Fruit fly (Drosophila melanogaster) whole organism, embryonic: ENCODE data around the gene SMC6.
A peak's percentile ranks its signal among the peaks of the same experiment; 100 is the strongest.

Experiments
- Abd-B ChIP-seq: fragments of 200-800 bp; sonication (Bioruptor generic); optimal IDR thresholded peaks from 2 replicates; lab custom pipeline; 2018; ENCODE audit warnings: missing biosample characterization, mild to moderate bottlenecking, missing genetic modification characterization, moderate library complexity
- Atf6 ChIP-seq: fragments of 200-800 bp; sonication (Bioruptor generic); IDR thresholded peaks from 2 replicates; pipeline ENCODE4 v1.3.6; 2022; ENCODE audit warnings: missing biosample characterization, missing genetic modification characterization
- CG10431 ChIP-seq: fragments of 200-800 bp; sonication (Bioruptor generic); optimal IDR thresholded peaks from 3 replicates; lab custom pipeline; 2018; ENCODE audit warnings: missing biosample characterization, mild to moderate bottlenecking, missing genetic modification characterization
- CG13123 ChIP-seq: fragments of 200-800 bp; sonication (Bioruptor generic); optimal IDR thresholded peaks from 2 replicates; lab custom pipeline; 2016; ENCODE audit warnings: missing biosample characterization, missing genetic modification characterization
- CG14014 ChIP-seq: fragments of 200-800 bp; sonication (Bioruptor generic); IDR thresholded peaks from 2 replicates; pipeline ENCODE4 v1.3.6; 2022; ENCODE audit warnings: missing biosample characterization, missing genetic modification characterization
- CG14965 ChIP-seq: fragments of 200-800 bp; sonication (Bioruptor generic); optimal IDR thresholded peaks from 2 replicates; lab custom pipeline; 2016; ENCODE audit warnings: missing biosample characterization, missing genetic modification characterization, borderline replicate concordance
- CG1832 ChIP-seq: fragments of 200-800 bp; sonication (Bioruptor generic); optimal IDR thresholded peaks from 2 replicates; lab custom pipeline; 2017; ENCODE audit warnings: missing biosample characterization, mild to moderate bottlenecking, missing genetic modification characterization, inconsistent platforms
- CG18764 ChIP-seq: fragments of 200-800 bp; sonication (Bioruptor generic); optimal IDR thresholded peaks from 3 replicates; lab custom pipeline; 2016; ENCODE audit warnings: missing biosample characterization, missing genetic modification characterization
- CG2129 ChIP-seq: fragments of 200-800 bp; sonication (Bioruptor generic); IDR thresholded peaks from 2 replicates; pipeline ENCODE4 v1.3.6; 2022; ENCODE audit warnings: missing biosample characterization, missing genetic modification characterization; ENCODE audit not compliant: partially characterized antibody
- CG2199 ChIP-seq: fragments of 200-800 bp; sonication (Bioruptor generic); IDR thresholded peaks from 3 replicates; pipeline ENCODE4 v1.3.6; 2022; ENCODE audit warnings: missing biosample characterization, missing genetic modification characterization
- CG3281 ChIP-seq: fragments of 200-800 bp; sonication (Bioruptor generic); optimal IDR thresholded peaks from 3 replicates; lab custom pipeline; 2017; ENCODE audit warnings: missing biosample characterization, mild to moderate bottlenecking, missing genetic modification characterization
- CG4282 ChIP-seq: fragments of 200-800 bp; sonication (Bioruptor generic); optimal IDR thresholded peaks from 2 replicates; lab custom pipeline; 2016; ENCODE audit warnings: missing biosample characterization, missing genetic modification characterization
- CG7357 ChIP-seq: fragments of 200-800 bp; sonication (Bioruptor generic); IDR thresholded peaks from 3 replicates; pipeline ENCODE4 v1.3.6; 2022; ENCODE audit warnings: missing biosample characterization, missing genetic modification characterization
- CG7786 ChIP-seq: fragments of 200-800 bp; sonication (Bioruptor generic); optimal IDR thresholded peaks from 2 replicates; lab custom pipeline; 2016; ENCODE audit warnings: missing biosample characterization, missing genetic modification characterization
- CG8290 ChIP-seq, 3 experiments: fragments of 200-800 bp; sonication (Bioruptor generic); optimal IDR thresholded peaks; 2 replicates each; lab custom pipeline; 2016 to 2019; ENCODE audit warnings: missing biosample characterization in 3 of 3, missing genetic modification characterization in 3 of 3, mild to moderate bottlenecking in 2 of 3, moderate library complexity in 1 of 3
- CG8765 ChIP-seq: fragments of 200-800 bp; sonication (Bioruptor generic); IDR thresholded peaks from 2 replicates; pipeline ENCODE4 v1.3.6; 2022; ENCODE audit warnings: missing biosample characterization, missing genetic modification characterization
- CG9817 ChIP-seq: fragments of 200-800 bp; sonication (Bioruptor generic); optimal IDR thresholded peaks from 2 replicates; lab custom pipeline; 2018; ENCODE audit warnings: missing biosample characterization, mild to moderate bottlenecking, missing genetic modification characterization, moderate library complexity
- CG9876 ChIP-seq: fragments of 200-800 bp; sonication (Bioruptor generic); optimal IDR thresholded peaks from 2 replicates; lab custom pipeline; 2016; ENCODE audit warnings: missing biosample characterization, missing genetic modification characterization
- CTCF ChIP-seq: fragments of 200-800 bp; sonication (Bioruptor generic); optimal IDR thresholded peaks from 2 replicates; lab custom pipeline; 2017; ENCODE audit warnings: missing biosample characterization, mild to moderate bottlenecking, missing genetic modification characterization, moderate library complexity
- D ChIP-seq, 2 experiments: fragments of 200-800 bp in 1 of 2; fragments of >200 bp in 1 of 2; sonication (Bioruptor generic) in 1 of 2; optimal IDR thresholded peaks; 2 replicates in 1 of 2; 3 replicates in 1 of 2; lab custom pipeline; 2017; ENCODE audit warnings: mild to moderate bottlenecking in 1 of 2, missing biosample characterization in 1 of 2, missing genetic modification characterization in 1 of 2, missing genetic modification reagents in 1 of 2
- Dfd ChIP-seq, 2 experiments: fragments of >200 bp; optimal IDR thresholded peaks; 2 replicates each; lab custom pipeline; 2017; ENCODE audit warnings: missing biosample characterization in 2 of 2, missing genetic modification characterization in 2 of 2
- Dip3 ChIP-seq: fragments of 200-800 bp; sonication (Bioruptor generic); optimal IDR thresholded peaks from 3 replicates; lab custom pipeline; 2016; ENCODE audit warnings: missing biosample characterization, missing genetic modification characterization
- ERR ChIP-seq: fragments of 200-800 bp; sonication (Bioruptor generic); optimal IDR thresholded peaks from 2 replicates; lab custom pipeline; 2016; ENCODE audit warnings: missing biosample characterization, missing genetic modification characterization
- Eip74EF ChIP-seq, 2 experiments: fragments of 200-800 bp in 1 of 2; fragments of >200 bp in 1 of 2; sonication (Bioruptor generic) in 1 of 2; optimal IDR thresholded peaks; 2 replicates each; lab custom pipeline; 2017 to 2019; ENCODE audit warnings: missing biosample characterization in 2 of 2, missing genetic modification characterization in 2 of 2, mild to moderate bottlenecking in 1 of 2, moderate library complexity in 1 of 2
- Fer2 ChIP-seq: fragments of 200-800 bp; sonication (Bioruptor generic); optimal IDR thresholded peaks from 2 replicates; lab custom pipeline; 2018; ENCODE audit warnings: missing biosample characterization, mild to moderate bottlenecking, missing genetic modification characterization, moderate library complexity
- Hey ChIP-seq: fragments of 200-800 bp; sonication (Bioruptor generic); optimal IDR thresholded peaks from 3 replicates; lab custom pipeline; 2018; ENCODE audit warnings: missing biosample characterization, mild to moderate bottlenecking, missing genetic modification characterization
- HmgZ ChIP-seq: fragments of 200-800 bp; sonication (Bioruptor generic); optimal IDR thresholded peaks from 2 replicates; lab custom pipeline; 2018; ENCODE audit warnings: missing biosample characterization, mild to moderate bottlenecking, missing genetic modification characterization
- Mad ChIP-seq: fragments of 200-800 bp; sonication (Bioruptor generic); optimal IDR thresholded peaks from 2 replicates; lab custom pipeline; 2016; ENCODE audit warnings: missing biosample characterization, missing genetic modification characterization
- Neu2 ChIP-seq: fragments of 200-800 bp; sonication (Bioruptor generic); optimal IDR thresholded peaks from 3 replicates; lab custom pipeline; 2016; ENCODE audit warnings: missing biosample characterization, missing genetic modification characterization, borderline replicate concordance
- Oli ChIP-seq: fragments of 200-800 bp; sonication (Bioruptor generic); optimal IDR thresholded peaks from 2 replicates; lab custom pipeline; 2018; ENCODE audit warnings: missing biosample characterization, mild to moderate bottlenecking, missing genetic modification characterization, moderate library complexity
- TFAM ChIP-seq: fragments of 200-800 bp; sonication (Bioruptor generic); optimal IDR thresholded peaks from 2 replicates; lab custom pipeline; 2017; ENCODE audit warnings: missing biosample characterization, missing genetic modification characterization, inconsistent platforms
- Vsx1 ChIP-seq: fragments of 200-800 bp; sonication (Bioruptor generic); optimal IDR thresholded peaks from 2 replicates; lab custom pipeline; 2017; ENCODE audit warnings: missing biosample characterization, mild to moderate bottlenecking, missing genetic modification characterization, missing genetic modification reagents
- ash1 ChIP-seq: fragments of 200-800 bp; sonication (Bioruptor generic); optimal IDR thresholded peaks from 2 replicates; lab custom pipeline; 2018; ENCODE audit warnings: missing biosample characterization, mild to moderate bottlenecking, missing genetic modification characterization
- bab2 ChIP-seq: fragments of 200-800 bp; sonication (Bioruptor generic); optimal IDR thresholded peaks from 2 replicates; lab custom pipeline; 2016; ENCODE audit warnings: missing biosample characterization, missing genetic modification characterization
- ci ChIP-seq: fragments of 200-800 bp; sonication (Bioruptor generic); IDR thresholded peaks from 3 replicates; pipeline ENCODE4 v1.3.6; 2022; ENCODE audit warnings: missing biosample characterization, missing genetic modification characterization
- fd102C ChIP-seq: fragments of 200-800 bp; sonication (Bioruptor generic); optimal IDR thresholded peaks from 2 replicates; lab custom pipeline; 2018; ENCODE audit warnings: missing biosample characterization, mild to moderate bottlenecking, missing genetic modification characterization, moderate library complexity
- fru ChIP-seq: fragments of >200 bp; optimal IDR thresholded peaks from 2 replicates; lab custom pipeline; 2017
- ftz-f1 ChIP-seq: fragments of 200-800 bp; sonication (Bioruptor generic); optimal IDR thresholded peaks from 2 replicates; lab custom pipeline; 2016; ENCODE audit warnings: missing biosample characterization, missing genetic modification characterization
- gce ChIP-seq: fragments of 200-800 bp; sonication (Bioruptor generic); IDR thresholded peaks from 3 replicates; pipeline ENCODE4 v1.3.6; 2022; ENCODE audit warnings: missing biosample characterization, missing genetic modification characterization
- luna ChIP-seq: fragments of 200-800 bp; sonication (Bioruptor generic); optimal IDR thresholded peaks from 2 replicates; lab custom pipeline; 2016; ENCODE audit warnings: missing biosample characterization, missing genetic modification characterization
- pan ChIP-seq, 4 experiments: fragments of >200 bp in 3 of 4; fragments of 200-800 bp in 1 of 4; sonication (Bioruptor generic) in 1 of 4; optimal IDR thresholded peaks in 3 of 4; IDR thresholded peaks in 1 of 4; 2 replicates each; pipeline versions ENCODE4 v1.3.6 to Lab custom; 2017 to 2022; ENCODE audit warnings: missing biosample characterization in 2 of 4, missing genetic modification characterization in 2 of 4, mixed read lengths in 1 of 4
- peb ChIP-seq: fragments of 200-800 bp; sonication (Bioruptor generic); IDR thresholded peaks from 2 replicates; pipeline ENCODE4 v1.3.6; 2022; ENCODE audit warnings: missing biosample characterization, missing genetic modification characterization
- phol ChIP-seq: fragments of 200-800 bp; sonication (Bioruptor generic); optimal IDR thresholded peaks from 3 replicates; lab custom pipeline; 2018; ENCODE audit warnings: missing biosample characterization, mild to moderate bottlenecking, missing genetic modification characterization, moderate library complexity
- psq ChIP-seq: fragments of 200-800 bp; sonication (Bioruptor generic); optimal IDR thresholded peaks from 2 replicates; lab custom pipeline; 2017; ENCODE audit warnings: missing biosample characterization, missing genetic modification characterization
- row ChIP-seq: fragments of 200-800 bp; sonication (Bioruptor generic); IDR thresholded peaks from 3 replicates; pipeline ENCODE4 v1.3.6; 2022; ENCODE audit warnings: missing biosample characterization, missing genetic modification characterization
- schlank ChIP-seq: fragments of 200-800 bp; sonication (Bioruptor generic); optimal IDR thresholded peaks from 2 replicates; lab custom pipeline; 2018; ENCODE audit warnings: missing biosample characterization, mild to moderate bottlenecking, missing genetic modification characterization
- zf30C ChIP-seq: fragments of 200-800 bp; sonication (Bioruptor generic); optimal IDR thresholded peaks from 3 replicates; lab custom pipeline; 2018; ENCODE audit warnings: missing biosample characterization, mild to moderate bottlenecking, missing genetic modification characterization

The SMC6 gene

dm6 chr3R:24221334-24222302 lies 28.4 kb upstream of the SMC6 start, which contains the start of gene twin (continued):
- no peak for TF ChIP-seq schlank
- no peak for TF ChIP-seq ash1 (GFP tag; lab: Kevin White, UChicago)
- no peak for TF ChIP-seq ftz-f1
- TF ChIP-seq CG3281 (GFP tag; lab: Kevin White, UChicago) = peak; percentile 30
- peak; percentile 83 for TF ChIP-seq row (GFP tag; lab: Robert Waterston, UW)
- TF ChIP-seq Hey = no peak
- TF ChIP-seq Abd-B (GFP tag; lab: Kevin White, UChicago) = peak; percentile 80
- no peak for TF ChIP-seq D (optimal IDR thresholded peaks at IDR 0.05; lab: Kevin White, UChicago)
- TF ChIP-seq D (GFP tag; optimal IDR thresholded peaks at IDR 0.05; lab: Kevin White, UChicago) = no peak
- peak; percentile 48; the same call in 1 of the 2 replicates for TF ChIP-seq CG14014 (GFP tag; lab: Robert Waterston, UW)
- peak; percentile 47 for TF ChIP-seq HmgZ (tag; lab: Kevin White, UChicago)
- peak; percentile 47; the same call in 1 of the 3 replicates for TF ChIP-seq ci
- peak; percentile 100 for TF ChIP-seq CG10431 (GFP tag; lab: Kevin White, UChicago)
- peak; percentile 20 for TF ChIP-seq CTCF (GFP tag; lab: Kevin White, UChicago)
- TF ChIP-seq Dip3 = peak; percentile 74
- peak; percentile 47 for TF ChIP-seq Fer2
- TF ChIP-seq CG8765 (GFP tag; lab: Robert Waterston, UW) = no peak
- no peak for TF ChIP-seq fru (lab: Kevin White, UChicago)
- TF ChIP-seq Atf6 (GFP tag; lab: Robert Waterston, UW) = peak; percentile 59; the same call in 1 of the 2 replicates
- no peak for TF ChIP-seq CG2199 (GFP tag; lab: Robert Waterston, UW)
- TF ChIP-seq Mad = peak; percentile 64
- TF ChIP-seq phol (tag; lab: Kevin White, UChicago) = peak; percentile 69
- TF ChIP-seq fd102C = no peak
- peak; percentile 3 for TF ChIP-seq ERR
- TF ChIP-seq zf30C (GFP tag; lab: Kevin White, UChicago) = no peak
- TF ChIP-seq CG18764 = peak; percentile 56
- no peak for TF ChIP-seq CG7357
- peak; percentile 10 for TF ChIP-seq CG9876 (GFP tag; lab: Kevin White, UChicago)
- no peak for TF ChIP-seq Dfd (GFP tag; optimal IDR thresholded peaks at IDR 0.05; lab: Kevin White, UChicago)
- TF ChIP-seq gce (GFP tag; lab: Robert Waterston, UW) = no peak
- no peak for TF ChIP-seq Neu2 (GFP tag; lab: Kevin White, UChicago)
- peak; percentile 68 for TF ChIP-seq bab2
- no peak for TF ChIP-seq Vsx1
- peak; percentile 67 for TF ChIP-seq CG7786
- no peak for TF ChIP-seq TFAM (GFP tag; lab: Kevin White, UChicago)
- peak; percentile 48 for TF ChIP-seq CG8290 (GFP tag; optimal IDR thresholded peaks at IDR 0.05; lab: Kevin White, UChicago)
- TF ChIP-seq CG8290 (tag; optimal IDR thresholded peaks at IDR 0.05; lab: Kevin White, UChicago) = no peak
- TF ChIP-seq CG2129 (GFP tag; lab: Robert Waterston, UW) = peak; percentile 52
- TF ChIP-seq CG1832 (GFP tag; lab: Kevin White, UChicago) = no peak
- TF ChIP-seq Eip74EF (GFP tag; optimal IDR thresholded peaks at IDR 0.05; lab: Kevin White, UChicago) = peak in 1 of 2 experiments; percentile 43
- peak; percentile 68 for TF ChIP-seq CG4282 (GFP tag; lab: Kevin White, UChicago)
- peak; percentile 99 for TF ChIP-seq psq (GFP tag; lab: Kevin White, UChicago)
- no peak for TF ChIP-seq peb (GFP tag; lab: Robert Waterston, UW)
- peak; percentile 23 for TF ChIP-seq luna (GFP tag; lab: Kevin White, UChicago)
- TF ChIP-seq pan (optimal IDR thresholded peaks at IDR 0.05; lab: Kevin White, UChicago) = no peak
- TF ChIP-seq pan (GFP tag; optimal IDR thresholded peaks at IDR 0.05 in 1 of 2, IDR thresholded peaks at IDR 0.05 in 1 of 2) = no peak
- no peak for TF ChIP-seq CG14965 (GFP tag; lab: Kevin White, UChicago)
- no peak for TF ChIP-seq CG13123
- peak; percentile 15 for TF ChIP-seq Oli (tag; lab: Kevin White, UChicago)
- TF ChIP-seq CG9817 (tag; lab: Kevin White, UChicago) = peak; percentile 74
